Fruit fly (Drosophila melanogaster) S2 (cell line): ENCODE results near the gene CG11356.

Source experiments
- CG8478 ChIP-seq: fragments of >200 bp; optimal IDR thresholded peaks from 2 replicates; lab custom pipeline; 2018
- CTCF ChIP-seq, 2 experiments: fragments of >200 bp; optimal IDR thresholded peaks; 2 replicates each; lab custom pipeline; 2018

dm6 chrX:12090195-12090784, 13.3 kb downstream of the CG11356 start:
- TF ChIP-seq CTCF (optimal IDR thresholded peaks at IDR 0.05; lab: Kevin White, UChicago) = no peak
- no peak for TF ChIP-seq CG8478 (lab: Kevin White, UChicago)
